Worm (Caenorhabditis elegans) whole organism, L1 larva: ENCODE results near the gene gcy-18.

Experiments used
- C04F5.9 ChIP-seq: sonication (generic microtip); optimal IDR thresholded peaks from 2 replicates; lab custom pipeline; 2016; ENCODE audit warnings: missing genetic modification characterization, missing compliant biosample characterization
- Y116A8C.19 ChIP-seq: sonication (generic microtip); optimal IDR thresholded peaks from 2 replicates; lab custom pipeline; 2016; ENCODE audit warnings: missing compliant biosample characterization, missing genetic modification characterization, borderline replicate concordance
- blmp-1 ChIP-seq: fragments of 150-350 bp; optimal IDR thresholded peaks from 2 replicates; lab custom pipeline; 2014; ENCODE audit warnings: missing biosample characterization, missing genetic modification characterization
- ceh-63 ChIP-seq: fragments of 200-800 bp; sonication (Bioruptor generic); optimal IDR thresholded peaks from 2 replicates; lab custom pipeline; 2018; ENCODE audit warnings: mild to moderate bottlenecking, missing genetic modification characterization, missing compliant biosample characterization
- ceh-82 ChIP-seq, 3 experiments: fragments of 150-350 bp in 1 of 3; sonication (generic microtip) in 2 of 3; optimal IDR thresholded peaks; 2 replicates each; lab custom pipeline; 2014 to 2017; ENCODE audit warnings: missing biosample characterization in 3 of 3, missing genetic modification characterization in 3 of 3
- ceh-88 ChIP-seq: fragments of 200-800 bp; sonication (Bioruptor generic); IDR thresholded peaks from 2 replicates; pipeline ENCODE4 v1.3.6; 2022; ENCODE audit warnings: missing genetic modification characterization, missing compliant biosample characterization
- dpl-1 ChIP-seq, 3 experiments: fragments of 150-350 bp in 2 of 3; sonication (generic microtip) in 1 of 3; optimal IDR thresholded peaks; 2 replicates each; lab custom pipeline; 2014 to 2017; ENCODE audit warnings: missing biosample characterization in 3 of 3, missing genetic modification characterization in 3 of 3, missing genetic modification reagents in 3 of 3
- dsc-1 ChIP-seq: sonication (generic microtip); optimal IDR thresholded peaks from 2 replicates; lab custom pipeline; 2016; ENCODE audit warnings: mild to moderate bottlenecking, missing genetic modification characterization, missing compliant biosample characterization
- efl-1 ChIP-seq, 4 experiments: fragments of 150-350 bp; optimal IDR thresholded peaks in 3 of 4; peaks in 1 of 4; 1 replicate in 1 of 4; 2 replicates in 3 of 4; lab custom pipeline; 2014; ENCODE audit warnings: missing biosample characterization in 2 of 4, missing genetic modification characterization in 2 of 4, missing genetic modification reagents in 2 of 4
- egl-13 ChIP-seq: sonication (generic microtip); optimal IDR thresholded peaks from 2 replicates; lab custom pipeline; 2016; ENCODE audit warnings: missing genotype, missing genetic modification reagents, missing genetic modification characterization, missing compliant biosample characterization
- egl-27 ChIP-seq, 2 experiments: fragments of 150-350 bp in 1 of 2; sonication (generic microtip); optimal IDR thresholded peaks; 3 replicates each; lab custom pipeline; 2017 to 2018; ENCODE audit warnings: missing biosample characterization in 2 of 2, missing genetic modification characterization in 2 of 2, missing genetic modification reagents in 2 of 2
- elt-2 ChIP-seq: sonication (generic microtip); optimal IDR thresholded peaks from 2 replicates; lab custom pipeline; 2016; ENCODE audit warnings: missing genetic modification characterization, mild to moderate bottlenecking, inconsistent platforms, missing compliant biosample characterization, missing genetic modification reagents
- elt-3 ChIP-seq, 6 experiments: fragments of 150-350 bp in 1 of 6; sonication (generic microtip); optimal IDR thresholded peaks; 2 replicates each; lab custom pipeline; 2017 to 2018; ENCODE audit warnings: missing biosample characterization in 6 of 6, missing genetic modification characterization in 6 of 6, inconsistent platforms in 1 of 6
- fkh-10 ChIP-seq: sonication (generic microtip); optimal IDR thresholded peaks from 2 replicates; lab custom pipeline; 2017; ENCODE audit warnings: missing biosample characterization, missing genetic modification reagents, missing genetic modification characterization
- fkh-8 ChIP-seq: sonication (generic microtip); optimal IDR thresholded peaks from 2 replicates; lab custom pipeline; 2016; ENCODE audit warnings: mild to moderate bottlenecking, missing genetic modification characterization, missing compliant biosample characterization
- fos-1 ChIP-seq: fragments of 150-350 bp; optimal IDR thresholded peaks from 2 replicates; lab custom pipeline; 2014; ENCODE audit warnings: missing biosample characterization, missing genetic modification characterization
- grh-1 ChIP-seq: fragments of 200-800 bp; sonication (Bioruptor generic); IDR thresholded peaks from 2 replicates; pipeline ENCODE4 v1.3.6; 2022; ENCODE audit warnings: missing genetic modification reagents, missing genetic modification characterization, missing compliant biosample characterization
- hlh-17 ChIP-seq: fragments of 200-800 bp; sonication (Bioruptor generic); optimal IDR thresholded peaks from 2 replicates; lab custom pipeline; 2018; ENCODE audit warnings: missing genetic modification characterization, mild to moderate bottlenecking, missing compliant biosample characterization, moderate library complexity, borderline replicate concordance
- hpl-2 ChIP-seq: fragments of 150-350 bp; optimal IDR thresholded peaks from 2 replicates; lab custom pipeline; 2014; ENCODE audit warnings: missing biosample characterization, missing genetic modification reagents, missing genetic modification characterization
- irx-1 ChIP-seq: sonication (generic microtip); optimal IDR thresholded peaks from 2 replicates; lab custom pipeline; 2016; ENCODE audit warnings: missing genetic modification characterization, missing compliant biosample characterization
- isw-1 ChIP-seq: fragments of 200-800 bp; sonication (Bioruptor generic); IDR thresholded peaks from 2 replicates; pipeline ENCODE4 v1.3.6; 2022; ENCODE audit warnings: missing genetic modification characterization, missing compliant biosample characterization
- jun-1 ChIP-seq: fragments of 150-350 bp; optimal IDR thresholded peaks from 2 replicates; lab custom pipeline; 2014; ENCODE audit warnings: missing biosample characterization, missing genetic modification reagents, missing genetic modification characterization
- lin-13 ChIP-seq: fragments of 150-350 bp; optimal IDR thresholded peaks from 2 replicates; lab custom pipeline; 2014; ENCODE audit warnings: missing biosample characterization, missing genetic modification reagents, missing genetic modification characterization
- lin-14 ChIP-seq: fragments of 200-800 bp; sonication (Bioruptor generic); optimal IDR thresholded peaks from 2 replicates; lab custom pipeline; 2018; ENCODE audit warnings: mild to moderate bottlenecking, missing genetic modification characterization, moderate library complexity, missing compliant biosample characterization
- lin-35 ChIP-seq, 2 experiments: fragments of 150-350 bp; optimal IDR thresholded peaks; 2 replicates each; lab custom pipeline; 2014; ENCODE audit warnings: missing biosample characterization in 2 of 2, missing genetic modification characterization in 2 of 2, missing genetic modification reagents in 2 of 2
- lir-3 ChIP-seq: sonication (generic microtip); optimal IDR thresholded peaks from 2 replicates; lab custom pipeline; 2016; ENCODE audit warnings: mild to moderate bottlenecking, missing genetic modification characterization, moderate library complexity, missing compliant biosample characterization; ENCODE audit not compliant: poor library complexity
- lsy-2 ChIP-seq, 2 experiments: fragments of 150-350 bp; optimal IDR thresholded peaks; 2 replicates each; lab custom pipeline; 2014; ENCODE audit warnings: missing biosample characterization in 2 of 2, missing genetic modification characterization in 2 of 2
- mdl-1 ChIP-seq, 2 experiments: fragments of 150-350 bp; optimal IDR thresholded peaks; 2 replicates each; lab custom pipeline; 2014 to 2017; ENCODE audit warnings: missing biosample characterization in 2 of 2, missing genetic modification characterization in 2 of 2, inconsistent platforms in 1 of 2
- mef-2 ChIP-seq: fragments of 150-350 bp; optimal IDR thresholded peaks from 2 replicates; lab custom pipeline; 2014; ENCODE audit warnings: missing biosample characterization, missing genetic modification characterization
- mep-1 ChIP-seq: fragments of 150-350 bp; optimal IDR thresholded peaks from 2 replicates; lab custom pipeline; 2014; ENCODE audit warnings: missing biosample characterization, missing genetic modification characterization
- nhr-11 ChIP-seq: fragments of 150-350 bp; optimal IDR thresholded peaks from 2 replicates; lab custom pipeline; 2014; ENCODE audit warnings: missing biosample characterization, missing genetic modification characterization
- nhr-19 ChIP-seq: fragments of 200-800 bp; sonication (Bioruptor generic); conservative IDR thresholded peaks from 2 replicates; pipeline ENCODE4 v1.3.6; 2022; ENCODE audit warnings: missing genetic modification characterization, missing compliant biosample characterization
- nhr-20 ChIP-seq: sonication (generic microtip); optimal IDR thresholded peaks from 2 replicates; lab custom pipeline; 2016; ENCODE audit warnings: mild to moderate bottlenecking, missing genetic modification characterization, missing compliant biosample characterization
- nhr-71 ChIP-seq: sonication (generic microtip); optimal IDR thresholded peaks from 2 replicates; lab custom pipeline; 2016; ENCODE audit warnings: mild to moderate bottlenecking, missing genetic modification characterization, moderate library complexity, missing compliant biosample characterization
- nhr-77 ChIP-seq: fragments of 150-350 bp; optimal IDR thresholded peaks from 2 replicates; lab custom pipeline; 2014; ENCODE audit warnings: missing biosample characterization, missing genetic modification characterization
- nhr-85 ChIP-seq: sonication (generic microtip); peaks from one replicate; lab custom pipeline; 2016; ENCODE audit warnings: missing genetic modification characterization, inconsistent platforms, missing compliant biosample characterization
- pag-3 ChIP-seq: sonication (generic microtip); optimal IDR thresholded peaks from 2 replicates; lab custom pipeline; 2017; ENCODE audit warnings: missing genetic modification characterization, mild to moderate bottlenecking, missing compliant biosample characterization, antibody characterized with exemption, borderline replicate concordance; ENCODE audit not compliant: insufficient read depth
- pax-3 ChIP-seq: fragments of 200-800 bp; sonication (Bioruptor generic); optimal IDR thresholded peaks from 2 replicates; lab custom pipeline; 2018; ENCODE audit warnings: mild to moderate bottlenecking, missing genetic modification characterization, moderate library complexity, missing compliant biosample characterization
- rnt-1 ChIP-seq: sonication (generic microtip); optimal IDR thresholded peaks from 2 replicates; lab custom pipeline; 2016; ENCODE audit warnings: mild to moderate bottlenecking, missing genetic modification characterization, moderate library complexity, missing compliant biosample characterization
- snu-23 ChIP-seq: sonication (generic microtip); optimal IDR thresholded peaks from 2 replicates; lab custom pipeline; 2016; ENCODE audit warnings: missing genetic modification characterization, missing compliant biosample characterization
- sox-4 ChIP-seq: sonication (generic microtip); optimal IDR thresholded peaks from 2 replicates; lab custom pipeline; 2016; ENCODE audit warnings: missing genetic modification characterization, missing compliant biosample characterization
- sptf-1 ChIP-seq: fragments of 150-350 bp; optimal IDR thresholded peaks from 2 replicates; lab custom pipeline; 2014; ENCODE audit warnings: missing biosample characterization, missing genetic modification characterization
- tbx-2 ChIP-seq: sonication (generic microtip); optimal IDR thresholded peaks from 2 replicates; lab custom pipeline; 2016; ENCODE audit warnings: missing genetic modification characterization, missing compliant biosample characterization
- tlp-1 ChIP-seq: fragments of 150-350 bp; optimal IDR thresholded peaks from 2 replicates; lab custom pipeline; 2014; ENCODE audit warnings: missing biosample characterization, missing genetic modification characterization
- unc-130 ChIP-seq: fragments of 150-350 bp; optimal IDR thresholded peaks from 2 replicates; lab custom pipeline; 2017; ENCODE audit warnings: missing biosample characterization, missing genetic modification characterization, inconsistent platforms
- unc-62 ChIP-seq: fragments of 150-350 bp; optimal IDR thresholded peaks from 2 replicates; lab custom pipeline; 2014; ENCODE audit warnings: missing biosample characterization, missing genetic modification reagents, missing genetic modification characterization
- unc-86 ChIP-seq: sonication (generic microtip); optimal IDR thresholded peaks from 2 replicates; lab custom pipeline; 2016; ENCODE audit warnings: missing genetic modification characterization, missing compliant biosample characterization
- zip-4 ChIP-seq: fragments of 200-800 bp; sonication (Bioruptor generic); optimal IDR thresholded peaks from 2 replicates; lab custom pipeline; 2018; ENCODE audit warnings: mild to moderate bottlenecking, missing genetic modification characterization, moderate library complexity, missing compliant biosample characterization
- ztf-11 ChIP-seq, 2 experiments: sonication (generic microtip); optimal IDR thresholded peaks; 2 replicates each; lab custom pipeline; 2016 to 2017; ENCODE audit warnings: missing genetic modification characterization in 2 of 2, missing biosample characterization in 1 of 2, missing compliant biosample characterization in 1 of 2
- ztf-4 ChIP-seq: fragments of 150-350 bp; optimal IDR thresholded peaks from 2 replicates; lab custom pipeline; 2014; ENCODE audit warnings: missing biosample characterization, missing genetic modification characterization

gcy-18 gene

DNA sequence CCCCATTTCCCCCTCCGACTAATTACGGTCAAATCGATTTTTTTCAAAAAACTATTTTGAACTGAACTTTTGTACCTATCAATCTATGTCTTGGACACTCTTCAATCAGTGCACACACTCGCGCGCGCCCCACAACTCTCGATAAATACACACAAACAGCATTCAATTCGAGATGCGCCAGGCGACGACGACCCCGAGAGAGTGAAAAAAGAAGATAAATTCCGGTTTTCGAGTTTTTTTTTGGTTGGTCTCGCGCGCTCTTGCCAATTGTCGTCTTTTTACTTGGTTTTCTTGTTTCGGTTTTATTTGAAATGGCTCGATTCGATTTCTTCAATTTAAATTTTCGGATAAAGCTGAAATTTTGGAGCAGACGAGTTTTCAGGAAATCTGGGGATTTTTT, 19.5 kb upstream of the gcy-18 start:
- TF ChIP-seq zip-4 (GFP tag; lab: Kevin White, UChicago) (no peak), irx-1 (tag; lab: Kevin White, UChicago) (peak; percentile 5), unc-86 (tag; lab: Kevin White, UChicago) (no peak), elt-2 (tag; lab: Kevin White, UChicago) (no peak), nhr-77 (tag; lab: Kevin White, UChicago) (no peak), rnt-1 (no peak), ztf-4 (tag; lab: Kevin White, UChicago) (no peak), nhr-11 (no peak), mep-1 (peak; percentile 28), fos-1 (tag; lab: Kevin White, UChicago) (no peak), hpl-2 (no peak), nhr-19 (GFP tag; lab: Robert Waterston, UW) (no peak), dpl-1 (GFP tag; optimal IDR thresholded peaks at IDR 0.05; lab: Kevin White, UChicago) (peak in 1 of 3 experiments; percentile 29), ceh-63 (GFP tag; lab: Kevin White, UChicago) (no peak), nhr-20 (tag; lab: Kevin White, UChicago) (peak; percentile 40), lir-3 (no peak), grh-1 (GFP tag; lab: Robert Waterston, UW) (peak; percentile 15; the same call in 1 of the 2 replicates), unc-130 (no peak), sptf-1 (tag; lab: Kevin White, UChicago) (no peak), mdl-1 (tag; optimal IDR thresholded peaks at IDR 0.05; lab: Kevin White, UChicago) (no peak), Y116A8C.19 (tag; lab: Kevin White, UChicago) (no peak), pag-3 (no peak), ztf-11 (tag; optimal IDR thresholded peaks at IDR 0.05; lab: Kevin White, UChicago) (no peak), snu-23 (peak; percentile 51), mef-2 (tag; lab: Kevin White, UChicago) (no peak), egl-13 (tag; lab: Kevin White, UChicago) (no peak), elt-3 (tag; optimal IDR thresholded peaks at IDR 0.05; lab: Kevin White, UChicago) (no peak), ceh-82 (tag; optimal IDR thresholded peaks at IDR 0.05; lab: Kevin White, UChicago) (peak in 2 of 3 experiments; percentile 13 to 16), jun-1 (no peak), dsc-1 (no peak), pax-3 (tag; lab: Kevin White, UChicago) (no peak), unc-62 (GFP tag; lab: Kevin White, UChicago) (no peak), sox-4 (no peak), C04F5.9 (tag; lab: Kevin White, UChicago) (no peak), efl-1 (optimal IDR thresholded peaks at IDR 0.05; lab: Kevin White, UChicago) (peak in 1 of 2 experiments; percentile 16), efl-1 (GFP tag; optimal IDR thresholded peaks at IDR 0.05 in 1 of 2; lab: Kevin White, UChicago) (peak in 1 of 2 experiments; percentile 73), hlh-17 (GFP tag; lab: Kevin White, UChicago) (no peak), isw-1 (GFP tag; lab: Robert Waterston, UW) (no peak), ceh-88 (GFP tag; lab: Robert Waterston, UW) (no peak), lsy-2 (tag; optimal IDR thresholded peaks at IDR 0.05; lab: Kevin White, UChicago) (peak in 1 of 2 experiments; percentile 38), fkh-10 (no peak), egl-27 (tag; optimal IDR thresholded peaks at IDR 0.05; lab: Kevin White, UChicago) (no peak), lin-14 (GFP tag; lab: Kevin White, UChicago) (peak; percentile 83), tlp-1 (tag; lab: Kevin White, UChicago) (no peak), blmp-1 (tag; lab: Kevin White, UChicago) (peak; percentile 86), lin-35 (GFP tag; optimal IDR thresholded peaks at IDR 0.05; lab: Kevin White, UChicago) (peak in 1 of 2 experiments; percentile 24), fkh-8 (tag; lab: Kevin White, UChicago) (no peak), tbx-2 (tag; lab: Kevin White, UChicago) (peak; percentile 32), lin-13 (GFP tag; lab: Kevin White, UChicago) (no peak), nhr-85 (tag; lab: Kevin White, UChicago) (peak; percentile 18), nhr-71 (tag; lab: Kevin White, UChicago) (peak; percentile 30)
